Worm (Caenorhabditis elegans): ENCODE results near the gene arl-6.

Gene arl-6

ce11 chrIII:4859039-4859438, 44.4 kb upstream of the arl-6 start, which contains the start of gene C35D10.6:
C35D10.6 (plus strand) TSS chrIII:4859339.
- no peak for TF ChIP-seq mes-4 (tag; optimal IDR thresholded peaks at IDR 0.05)
- TF ChIP-seq lsl-1 (GFP tag; optimal IDR thresholded peaks at IDR 0.05): no peak
- no peak for TF ChIP-seq lir-1 (GFP tag; conservative IDR thresholded peaks at IDR 0.05)
- no peak for TF ChIP-seq snpc-3.4 (tag; optimal IDR thresholded peaks at IDR 0.05)

ce11 chrIII:4856992-4857391, 42.4 kb upstream of the arl-6 start:
- no peak for TF ChIP-seq efl-1 (GFP tag; optimal IDR thresholded peaks at IDR 0.05)
- no peak for TF ChIP-seq ZK185.1 (tag; optimal IDR thresholded peaks at IDR 0.05; ENCODE audit: poor library complexity, severe bottlenecking)
- TF ChIP-seq Y95B8A.8 (GFP tag; IDR thresholded peaks at IDR 0.05): no peak
- TF ChIP-seq madf-8 (GFP tag; conservative IDR thresholded peaks at IDR 0.05): no peak
- no peak for TF ChIP-seq attf-3 (GFP tag; conservative IDR thresholded peaks at IDR 0.05)
- TF ChIP-seq pha-4 (tag; optimal IDR thresholded peaks at IDR 0.05): no peak
- no peak for TF ChIP-seq F49E8.2 (tag; optimal IDR thresholded peaks at IDR 0.05; ENCODE audit: insufficient read depth)
- no peak for TF ChIP-seq cebp-2 (GFP tag; IDR thresholded peaks at IDR 0.05)
- no peak for TF ChIP-seq hlh-12 (tag; optimal IDR thresholded peaks at IDR 0.05)

- peak; percentile 25 for TF ChIP-seq unc-130 (GFP tag; optimal IDR thresholded peaks at IDR 0.05)
- no peak for TF ChIP-seq D2030.7 (GFP tag; IDR thresholded peaks at IDR 0.05)
- peak; percentile 75 for TF ChIP-seq F33H1.4 (GFP tag; IDR thresholded peaks at IDR 0.05)
- TF ChIP-seq xnd-1 (tag; optimal IDR thresholded peaks at IDR 0.05): peak; percentile 14
- TF ChIP-seq ZK185.1 (tag; optimal IDR thresholded peaks at IDR 0.05; ENCODE audit: poor library complexity, severe bottlenecking): no peak
- TF ChIP-seq atf-7 (tag; optimal IDR thresholded peaks at IDR 0.05): no peak
- TF ChIP-seq lsl-1 (GFP tag; optimal IDR thresholded peaks at IDR 0.05): peak; percentile 88
- no peak for TF ChIP-seq nhr-120 (GFP tag; IDR thresholded peaks at IDR 0.05)
- TF ChIP-seq hlh-26 (GFP tag; conservative IDR thresholded peaks at IDR 0.05): no peak
- TF ChIP-seq sdz-38 (tag; optimal IDR thresholded peaks at IDR 0.05): no peak
- no peak for TF ChIP-seq lin-26 (GFP tag; IDR thresholded peaks at IDR 0.05)
- TF ChIP-seq madf-6 (GFP tag; IDR thresholded peaks at IDR 0.05): peak; percentile 73; the same call in 1 of the 2 replicates
- no peak for TF ChIP-seq mcd-1 (GFP tag; IDR thresholded peaks at IDR 0.05)
- TF ChIP-seq tbp1 (GFP tag; optimal IDR thresholded peaks at IDR 0.05): no peak
- TF ChIP-seq snpc-1.3 (tag; optimal IDR thresholded peaks at IDR 0.05; ENCODE audit: insufficient read depth): no peak
- TF ChIP-seq F37B4.10 (GFP tag; IDR thresholded peaks at IDR 0.05): no peak
- no peak for TF ChIP-seq zfh-2 (GFP tag; conservative IDR thresholded peaks at IDR 0.05)
These were observed 41.5 kb upstream of the arl-6 start, which contains the start of gene C35D10.7 for ce11 chrIII:4856109-4856508. C35D10.7 (plus strand) TSS chrIII:4856193.

ce11 chrIII:4854918-4855317, 40.3 kb upstream of the arl-6 start, which contains the start of gene C35D10.8:
C35D10.8 (plus strand) TSS chrIII:4855218.
- no peak for TF ChIP-seq madf-8 (GFP tag; conservative IDR thresholded peaks at IDR 0.05)
- no peak for TF ChIP-seq ztf-28 (GFP tag; IDR thresholded peaks at IDR 0.05)
- TF ChIP-seq ceh-79 (tag; optimal IDR thresholded peaks at IDR 0.05): no peak

- no peak for TF ChIP-seq cebp-1 (GFP tag; IDR thresholded peaks at IDR 0.05)
- no peak for TF ChIP-seq cebp-1 (tag; optimal IDR thresholded peaks at IDR 0.05)
- no peak for TF ChIP-seq snpc-1.1 (tag; optimal IDR thresholded peaks at IDR 0.05; ENCODE audit: insufficient read depth)
- TF ChIP-seq madf-3 (GFP tag; IDR thresholded peaks at IDR 0.05): 0 out of 2 replicates have a peak, but pooled peaks have one; percentile 32
- no peak for TF ChIP-seq nhr-120 (GFP tag; IDR thresholded peaks at IDR 0.05)
- no peak for TF ChIP-seq hmg-1.2 (GFP tag; IDR thresholded peaks at IDR 0.05)
- TF ChIP-seq lin-35 (GFP tag; optimal IDR thresholded peaks at IDR 0.05): peak in 1 of 3 experiments; percentile 1
These were observed 37.4 kb upstream of the arl-6 start, which contains the start of gene ced-4 for ce11 chrIII:4852025-4852424. ced-4 (plus strand) TSS chrIII:4852325.

Data from whole organism, young adult.